Fruit fly (Drosophila melanogaster) whole organism, adult: ENCODE results near the gene Doc3.

Experiments
- CG5204 ChIP-seq: fragments of 200-800 bp; sonication (Bioruptor generic); optimal IDR thresholded peaks from 2 replicates; lab custom pipeline; 2016; ENCODE audit warnings: missing biosample characterization, missing genetic modification characterization
- CG7045 ChIP-seq: fragments of 200-800 bp; sonication (Bioruptor generic); optimal IDR thresholded peaks from 2 replicates; lab custom pipeline; 2017; ENCODE audit warnings: missing biosample characterization, mild to moderate bottlenecking, missing genetic modification characterization
- Crg-1 ChIP-seq: fragments of 200-800 bp; sonication (Bioruptor generic); optimal IDR thresholded peaks from 2 replicates; lab custom pipeline; 2016; ENCODE audit warnings: missing biosample characterization, missing genetic modification characterization
- cic ChIP-seq: fragments of 200-800 bp; sonication (Bioruptor generic); optimal IDR thresholded peaks from 2 replicates; lab custom pipeline; 2017; ENCODE audit warnings: missing biosample characterization, mild to moderate bottlenecking, missing genetic modification characterization, moderate library complexity
- cnc ChIP-seq, 2 experiments: fragments of >200 bp; optimal IDR thresholded peaks; 2 replicates each; lab custom pipeline; 2017
- kay ChIP-seq: fragments of 200-800 bp; sonication (Bioruptor generic); peaks from one replicate; lab custom pipeline; 2016; ENCODE audit warnings: missing biosample characterization, missing genetic modification characterization, borderline replicate concordance
- ovo ChIP-seq: fragments of 200-800 bp; sonication (Bioruptor generic); optimal IDR thresholded peaks from 2 replicates; lab custom pipeline; 2016; ENCODE audit warnings: missing biosample characterization, missing genetic modification characterization
- pad ChIP-seq: fragments of 200-800 bp; sonication (Bioruptor generic); optimal IDR thresholded peaks from 3 replicates; lab custom pipeline; 2017; ENCODE audit warnings: missing biosample characterization, missing genetic modification characterization, mild to moderate bottlenecking, moderate library complexity, missing genetic modification reagents

DNA sequence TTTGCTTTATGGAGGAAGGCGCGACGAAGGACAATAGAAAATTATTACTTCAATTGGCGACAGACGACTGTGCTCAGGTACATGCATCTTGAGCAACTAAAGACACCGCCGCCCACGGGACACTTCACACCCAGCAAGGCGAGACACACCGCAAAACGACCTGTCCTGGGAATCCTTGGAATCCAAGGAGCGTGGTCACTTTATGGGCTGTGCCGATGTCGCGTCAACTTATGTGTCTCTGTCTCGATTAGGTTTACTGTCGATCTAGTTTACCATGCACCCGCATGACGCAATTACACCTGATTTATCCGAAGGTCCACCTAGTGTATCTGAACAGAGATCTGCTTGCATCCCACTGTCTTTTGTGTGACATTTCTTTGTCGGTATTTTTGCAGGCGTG is 34.2 kb downstream of the Doc3 start:
- TF ChIP-seq CG5204 (GFP tag; lab: Kevin White, UChicago) (no peak), kay (GFP tag; lab: Kevin White, UChicago) (no peak), cic (no peak), Crg-1 (no peak), cnc (optimal IDR thresholded peaks at IDR 0.05; lab: Kevin White, UChicago) (no peak), pad (GFP tag; lab: Kevin White, UChicago) (no peak), CG7045 (no peak), ovo (GFP tag; lab: Kevin White, UChicago) (no peak)
